Worm (Caenorhabditis elegans) whole organism, young adult: ENCODE measurements around the gene Y41C4A.32.

Experiments
- B0261.1 ChIP-seq: sonication (generic microtip); optimal IDR thresholded peaks from 2 replicates; lab custom pipeline; 2016; ENCODE audit warnings: mild to moderate bottlenecking, missing genetic modification characterization, moderate library complexity, missing compliant biosample characterization
- C06A6.2 ChIP-seq: fragments of 200-800 bp; sonication (Bioruptor generic); conservative IDR thresholded peaks from 2 replicates; pipeline ENCODE4 v1.3.6; 2022; ENCODE audit warnings: missing genetic modification characterization, missing compliant biosample characterization
- C17E4.6 ChIP-seq: fragments of 200-800 bp; sonication (Bioruptor generic); IDR thresholded peaks from 2 replicates; pipeline ENCODE4 v1.3.6; 2022; ENCODE audit warnings: missing genetic modification reagents, missing genetic modification characterization, missing compliant biosample characterization
- D2030.7 ChIP-seq: fragments of 200-800 bp; sonication (Bioruptor generic); IDR thresholded peaks from 2 replicates; pipeline ENCODE4 v1.3.6; 2022; ENCODE audit warnings: missing genetic modification reagents, missing genetic modification characterization, missing compliant biosample characterization
- Y67H2A.10 ChIP-seq: fragments of 200-800 bp; sonication (Bioruptor generic); conservative IDR thresholded peaks from 2 replicates; pipeline ENCODE4 v1.3.6; 2022; ENCODE audit warnings: missing genetic modification reagents, missing genetic modification characterization, missing compliant biosample characterization
- ZK185.1 ChIP-seq: sonication (generic microtip); optimal IDR thresholded peaks from 2 replicates; lab custom pipeline; 2016; ENCODE audit warnings: mild to moderate bottlenecking, missing genetic modification characterization, missing compliant biosample characterization; ENCODE audit not compliant: poor library complexity, severe bottlenecking
- ama-1 ChIP-seq, 3 experiments: fragments of 150-350 bp in 1 of 3; sonication (generic microtip) in 2 of 3; optimal IDR thresholded peaks; 2 replicates each; lab custom pipeline; 2014 to 2018; ENCODE audit warnings: missing biosample characterization in 2 of 3, missing genetic modification characterization in 2 of 3, missing genetic modification reagents in 2 of 3
- atf-7 ChIP-seq: sonication (generic microtip); optimal IDR thresholded peaks from 2 replicates; lab custom pipeline; 2017; ENCODE audit warnings: mild to moderate bottlenecking, missing genetic modification characterization, missing compliant biosample characterization
- attf-3 ChIP-seq: fragments of 200-800 bp; sonication (Bioruptor generic); conservative IDR thresholded peaks from 2 replicates; pipeline ENCODE4 v1.3.6; 2022; ENCODE audit warnings: missing genetic modification reagents, missing genetic modification characterization, missing compliant biosample characterization
- ccch-3 ChIP-seq: fragments of 200-800 bp; sonication (Bioruptor generic); optimal IDR thresholded peaks from 2 replicates; lab custom pipeline; 2018; ENCODE audit warnings: mild to moderate bottlenecking, missing genetic modification characterization, missing compliant biosample characterization
- cebp-1 ChIP-seq, 2 experiments: fragments of 200-800 bp in 1 of 2; sonication (Bioruptor generic) in 1 of 2; sonication (generic microtip) in 1 of 2; IDR thresholded peaks in 1 of 2; optimal IDR thresholded peaks in 1 of 2; 2 replicates each; pipeline versions ENCODE4 v1.3.6 to Lab custom; 2017 to 2022; ENCODE audit warnings: missing compliant biosample characterization in 2 of 2, missing genetic modification characterization in 2 of 2, mild to moderate bottlenecking in 1 of 2, missing genetic modification reagents in 1 of 2, moderate library complexity in 1 of 2
- cebp-2 ChIP-seq: fragments of 200-800 bp; sonication (Bioruptor generic); IDR thresholded peaks from 2 replicates; pipeline ENCODE4 v1.3.6; 2022; ENCODE audit warnings: missing genetic modification characterization, missing compliant biosample characterization
- ceh-100 ChIP-seq: fragments of 200-800 bp; sonication (Bioruptor generic); IDR thresholded peaks from 2 replicates; pipeline ENCODE4 v1.3.6; 2022; ENCODE audit warnings: missing genetic modification reagents, missing genetic modification characterization, missing compliant biosample characterization
- dpff-1 ChIP-seq: sonication (generic microtip); optimal IDR thresholded peaks from 2 replicates; lab custom pipeline; 2017; ENCODE audit warnings: mild to moderate bottlenecking, missing genetic modification characterization, missing compliant biosample characterization
- egl-18 ChIP-seq: fragments of 200-800 bp; sonication (Bioruptor generic); IDR thresholded peaks from 2 replicates; pipeline ENCODE4 v1.3.6; 2022; ENCODE audit warnings: missing genetic modification reagents, missing genetic modification characterization, missing compliant biosample characterization
- fkh-3 ChIP-seq: sonication (generic microtip); optimal IDR thresholded peaks from 2 replicates; lab custom pipeline; 2016; ENCODE audit warnings: mild to moderate bottlenecking, missing genetic modification characterization, missing compliant biosample characterization
- gei-17 ChIP-seq: fragments of 200-800 bp; sonication (Bioruptor generic); optimal IDR thresholded peaks from 2 replicates; lab custom pipeline; 2018; ENCODE audit warnings: mild to moderate bottlenecking, missing genetic modification characterization, missing compliant biosample characterization
- hlh-26 ChIP-seq: fragments of 200-800 bp; sonication (Bioruptor generic); conservative IDR thresholded peaks from 2 replicates; pipeline ENCODE4 v1.3.6; 2022; ENCODE audit warnings: missing genetic modification reagents, missing genetic modification characterization, missing compliant biosample characterization
- hmg-1.2 ChIP-seq: fragments of 200-800 bp; sonication (Bioruptor generic); IDR thresholded peaks from 2 replicates; pipeline ENCODE4 v1.3.6; 2022; ENCODE audit warnings: missing genetic modification reagents, missing genetic modification characterization, missing compliant biosample characterization
- let-607 ChIP-seq, 2 experiments: fragments of 200-800 bp in 1 of 2; sonication (Bioruptor generic) in 1 of 2; sonication (generic microtip) in 1 of 2; optimal IDR thresholded peaks; 2 replicates each; lab custom pipeline; 2016 to 2018; ENCODE audit warnings: mild to moderate bottlenecking in 2 of 2, missing compliant biosample characterization in 2 of 2, missing genetic modification characterization in 2 of 2, moderate library complexity in 2 of 2, missing genotype in 1 of 2
- lin-26 ChIP-seq: fragments of 200-800 bp; sonication (Bioruptor generic); IDR thresholded peaks from 2 replicates; pipeline ENCODE4 v1.3.6; 2022; ENCODE audit warnings: missing genetic modification reagents, missing genetic modification characterization, missing compliant biosample characterization
- lin-35 ChIP-seq, 3 experiments: fragments of 150-350 bp in 2 of 3; sonication (generic microtip) in 1 of 3; optimal IDR thresholded peaks; 2 replicates each; lab custom pipeline; 2014 to 2018; ENCODE audit warnings: missing biosample characterization in 3 of 3, missing genetic modification characterization in 3 of 3, missing genetic modification reagents in 3 of 3
- lin-40 ChIP-seq: sonication (generic microtip); optimal IDR thresholded peaks from 2 replicates; lab custom pipeline; 2016; ENCODE audit warnings: missing genetic modification characterization, mild to moderate bottlenecking, missing compliant biosample characterization, missing genotype, missing genetic modification reagents
- lin-54 ChIP-seq: fragments of 200-800 bp; sonication (Bioruptor generic); optimal IDR thresholded peaks from 2 replicates; lab custom pipeline; 2018; ENCODE audit warnings: mild to moderate bottlenecking, missing genetic modification characterization, missing compliant biosample characterization
- lir-1 ChIP-seq: fragments of 200-800 bp; sonication (Bioruptor generic); conservative IDR thresholded peaks from 2 replicates; pipeline ENCODE4 v1.3.6; 2022; ENCODE audit warnings: missing genetic modification reagents, missing genetic modification characterization, missing compliant biosample characterization
- madf-3 ChIP-seq: fragments of 200-800 bp; sonication (Bioruptor generic); IDR thresholded peaks from 2 replicates; pipeline ENCODE4 v1.3.6; 2022; ENCODE audit warnings: missing genetic modification reagents, missing genetic modification characterization, missing compliant biosample characterization
- mcd-1 ChIP-seq: fragments of 200-800 bp; sonication (Bioruptor generic); IDR thresholded peaks from 2 replicates; pipeline ENCODE4 v1.3.6; 2022; ENCODE audit warnings: missing genetic modification reagents, missing genetic modification characterization, missing compliant biosample characterization
- mel-28 ChIP-seq: sonication (generic microtip); optimal IDR thresholded peaks from 2 replicates; lab custom pipeline; 2016; ENCODE audit warnings: borderline replicate concordance, mild to moderate bottlenecking, missing genetic modification characterization, missing compliant biosample characterization
- mes-4 ChIP-seq: sonication (generic microtip); optimal IDR thresholded peaks from 2 replicates; lab custom pipeline; 2016; ENCODE audit warnings: missing genotype, missing genetic modification characterization, missing compliant biosample characterization
- nhr-179 ChIP-seq: sonication (generic microtip); optimal IDR thresholded peaks from 2 replicates; lab custom pipeline; 2016; ENCODE audit warnings: mild to moderate bottlenecking, missing genetic modification characterization, missing compliant biosample characterization
- nhr-27 ChIP-seq: fragments of 200-800 bp; sonication (Bioruptor generic); optimal IDR thresholded peaks from 2 replicates; lab custom pipeline; 2018; ENCODE audit warnings: mild to moderate bottlenecking, missing genetic modification characterization, moderate library complexity, missing compliant biosample characterization
- rec-8 ChIP-seq, 2 experiments: sonication (generic microtip); optimal IDR thresholded peaks; 2 replicates each; lab custom pipeline; 2016; ENCODE audit warnings: mild to moderate bottlenecking in 2 of 2, missing genetic modification characterization in 2 of 2, missing genetic modification reagents in 2 of 2, missing genotype in 2 of 2, missing biosample characterization in 1 of 2, missing compliant biosample characterization in 1 of 2, moderate library complexity in 1 of 2
- repo-1 ChIP-seq: sonication (generic microtip); optimal IDR thresholded peaks from 2 replicates; lab custom pipeline; 2017; ENCODE audit warnings: mild to moderate bottlenecking, missing genetic modification characterization, missing compliant biosample characterization
- snpc-4 ChIP-seq, 5 experiments: fragments of 150-350 bp in 1 of 5; sonication (generic microtip) in 4 of 5; optimal IDR thresholded peaks; 2 replicates each; lab custom pipeline; 2014 to 2018; ENCODE audit warnings: missing genetic modification characterization in 5 of 5, missing biosample characterization in 3 of 5, antibody characterized with exemption in 2 of 5, mild to moderate bottlenecking in 2 of 5, missing compliant biosample characterization in 2 of 5, missing genotype in 2 of 5, moderate library complexity in 2 of 5, missing genetic modification reagents in 1 of 5
- somi-1 ChIP-seq: fragments of 200-800 bp; sonication (Bioruptor generic); optimal IDR thresholded peaks from 2 replicates; lab custom pipeline; 2018; ENCODE audit warnings: mild to moderate bottlenecking, missing genetic modification characterization, missing compliant biosample characterization
- sptf-2 ChIP-seq: fragments of 200-800 bp; sonication (Bioruptor generic); optimal IDR thresholded peaks from 2 replicates; lab custom pipeline; 2018; ENCODE audit warnings: mild to moderate bottlenecking, missing genetic modification characterization, missing compliant biosample characterization
- unc-130 ChIP-seq: sonication (generic microtip); optimal IDR thresholded peaks from 2 replicates; lab custom pipeline; 2016; ENCODE audit warnings: missing genetic modification reagents, missing genetic modification characterization, missing compliant biosample characterization
- zfh-2 ChIP-seq: fragments of 200-800 bp; sonication (Bioruptor generic); conservative IDR thresholded peaks from 2 replicates; pipeline ENCODE4 v1.3.6; 2022; ENCODE audit warnings: missing genetic modification reagents, missing genetic modification characterization, missing compliant biosample characterization
- ztf-22 ChIP-seq: fragments of 200-800 bp; sonication (Bioruptor generic); optimal IDR thresholded peaks from 2 replicates; lab custom pipeline; 2018; ENCODE audit warnings: mild to moderate bottlenecking, missing genetic modification characterization, moderate library complexity, missing compliant biosample characterization
- ztf-26 ChIP-seq: sonication (generic microtip); optimal IDR thresholded peaks from 2 replicates; lab custom pipeline; 2017; ENCODE audit warnings: missing genetic modification characterization, missing compliant biosample characterization
- ztf-6 ChIP-seq: fragments of 200-800 bp; sonication (Bioruptor generic); IDR thresholded peaks from 2 replicates; pipeline ENCODE4 v1.3.6; 2022; ENCODE audit warnings: missing genetic modification reagents, missing genetic modification characterization, missing compliant biosample characterization

The Y41C4A.32 gene

DNA sequence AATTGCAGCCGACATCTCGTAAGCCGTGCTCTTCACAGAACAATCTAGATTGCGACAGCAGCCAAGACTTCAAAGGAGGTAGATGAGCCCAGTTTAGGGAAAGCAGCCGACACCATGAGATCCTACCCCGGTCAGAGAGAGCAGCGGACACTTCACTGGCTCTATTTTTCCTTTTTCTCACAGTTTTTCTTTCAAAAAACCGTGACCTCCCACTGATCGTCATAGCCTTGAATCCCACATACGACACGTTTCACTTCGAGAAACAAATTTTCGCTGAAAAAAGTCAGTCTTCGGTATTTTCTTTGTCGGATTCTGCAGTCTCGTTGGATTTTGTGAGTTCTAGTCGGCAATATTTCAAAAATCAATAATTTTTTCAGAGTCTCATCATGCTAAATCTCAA lies 10.6 kb downstream of the Y41C4A.32 start, which contains the start of gene Y41C4A.21:
Gene Y41C4A.21, plus strand, starts transcription at position 301 of the 400 bp plus-strand sequence.
- TF ChIP-seq lin-54 (GFP tag; lab: Kevin White, UChicago) (no peak), zfh-2 (GFP tag; lab: Robert Waterston, UW) (0 out of 2 replicates have a peak, but pooled peaks have one; percentile 19)

DNA sequence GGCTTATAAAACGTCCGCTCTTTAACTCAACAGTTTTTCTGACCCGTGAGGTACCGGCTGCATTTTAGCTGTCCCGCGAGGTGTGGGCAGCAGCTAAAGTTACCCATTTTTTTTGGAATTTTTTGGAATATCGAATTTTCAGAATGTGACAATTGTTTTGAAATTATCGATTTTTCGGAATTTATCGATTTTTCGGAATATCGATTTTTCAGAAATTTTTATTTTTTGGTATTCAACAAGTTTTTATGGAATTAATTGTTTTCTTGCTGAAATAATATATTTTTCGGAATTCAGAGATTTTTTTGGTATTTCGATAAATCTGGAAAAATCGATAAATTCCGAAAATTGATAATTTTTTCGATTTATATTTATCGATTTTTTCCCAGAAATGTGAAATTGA lies 11.4 kb downstream of the Y41C4A.32 start:
- TF ChIP-seq mel-28 (tag; lab: Kevin White, UChicago): no peak
- no peak for TF ChIP-seq hlh-26 (GFP tag; lab: Robert Waterston, UW)
- no peak for TF ChIP-seq let-607 (tag; optimal IDR thresholded peaks at IDR 0.05; lab: Kevin White, UChicago)

DNA sequence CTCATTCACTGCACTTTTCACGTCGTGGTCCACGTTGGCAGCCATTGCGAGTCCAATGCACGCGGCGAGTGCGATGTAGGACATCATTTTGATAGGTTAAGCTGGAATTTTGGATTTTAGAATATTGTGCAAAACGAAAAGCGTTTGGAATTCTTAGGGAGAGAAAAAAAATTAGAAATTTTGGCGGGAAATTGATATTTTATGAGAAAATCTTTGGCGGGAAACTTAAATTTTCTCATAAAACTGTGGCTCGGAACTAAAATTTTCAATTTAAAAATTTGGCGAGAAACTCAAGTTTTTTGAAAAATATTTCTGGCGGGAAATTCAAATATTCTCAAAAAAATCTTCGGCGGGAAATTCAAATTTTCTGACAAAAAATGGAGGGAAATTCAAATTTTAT lies 16.0 kb downstream of the Y41C4A.32 start, which contains the start of gene sup-1:
Gene sup-1, minus strand, starts transcription at position 101 of the 400 bp plus-strand sequence.
- no peak for TF ChIP-seq ama-1 (optimal IDR thresholded peaks at IDR 0.05; lab: Kevin White, UChicago)
- no peak for TF ChIP-seq ama-1 (GFP tag; optimal IDR thresholded peaks at IDR 0.05; lab: Kevin White, UChicago)
- no peak for TF ChIP-seq nhr-179
- TF ChIP-seq mcd-1 (GFP tag; lab: Robert Waterston, UW): no peak
- TF ChIP-seq lir-1 (GFP tag; lab: Robert Waterston, UW): no peak
- TF ChIP-seq mes-4 (tag; lab: Kevin White, UChicago): no peak
- TF ChIP-seq ztf-6 (GFP tag; lab: Robert Waterston, UW): no peak
- no peak for TF ChIP-seq sptf-2 (GFP tag; lab: Kevin White, UChicago)
- no peak for TF ChIP-seq C17E4.6 (GFP tag; lab: Robert Waterston, UW)
- TF ChIP-seq attf-3 (GFP tag; lab: Robert Waterston, UW): no peak
- TF ChIP-seq B0261.1 (tag; lab: Kevin White, UChicago): no peak
- no peak for TF ChIP-seq ceh-100 (GFP tag; lab: Robert Waterston, UW)
- no peak for TF ChIP-seq madf-3 (GFP tag; lab: Robert Waterston, UW)
- no peak for TF ChIP-seq repo-1
- TF ChIP-seq Y67H2A.10 (GFP tag; lab: Robert Waterston, UW): no peak
- TF ChIP-seq rec-8 (tag; optimal IDR thresholded peaks at IDR 0.05; lab: Kevin White, UChicago): no peak
- no peak for TF ChIP-seq ccch-3 (GFP tag; lab: Kevin White, UChicago)
- no peak for TF ChIP-seq nhr-27 (tag; lab: Kevin White, UChicago)
- TF ChIP-seq ztf-26: no peak
- TF ChIP-seq unc-130 (GFP tag; lab: Kevin White, UChicago): no peak
- TF ChIP-seq, all 124 proteins: peak for 0

DNA sequence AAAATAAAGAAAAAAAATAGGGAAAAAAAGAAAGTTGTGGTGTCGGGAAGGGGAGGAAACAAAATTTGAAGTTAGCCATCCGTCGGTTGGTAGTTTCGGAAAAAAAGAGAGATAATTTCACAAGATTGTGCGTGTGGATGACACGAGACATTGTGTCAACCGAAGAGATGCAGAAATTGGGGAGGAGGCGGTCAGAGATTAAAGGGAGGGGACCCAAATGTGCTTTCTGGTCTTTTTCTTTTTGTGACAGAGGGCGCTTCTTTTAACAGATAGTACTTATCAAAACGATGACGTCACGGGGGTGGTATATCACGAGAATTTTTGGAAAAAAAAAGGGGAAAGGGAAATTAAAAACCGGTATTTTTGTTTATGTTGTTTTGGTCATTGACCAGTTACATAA lies 17.0 kb downstream of the Y41C4A.32 start:
- TF ChIP-seq cebp-1 (GFP tag; IDR thresholded peaks at IDR 0.05; lab: Robert Waterston, UW) (no peak), cebp-1 (tag; optimal IDR thresholded peaks at IDR 0.05; lab: Kevin White, UChicago) (peak; percentile 66), C06A6.2 (GFP tag; lab: Robert Waterston, UW) (0 out of 2 replicates have a peak, but pooled peaks have one; percentile 22), lin-26 (GFP tag; lab: Robert Waterston, UW) (peak; percentile 63; the same call in 1 of the 2 replicates), ZK185.1 (tag; lab: Kevin White, UChicago) (no peak), ztf-26 (peak; percentile 65), hmg-1.2 (GFP tag; lab: Robert Waterston, UW) (peak; percentile 42; the same call in 1 of the 2 replicates), fkh-3 (tag; lab: Kevin White, UChicago) (no peak), egl-18 (no peak), nhr-179 (no peak), somi-1 (GFP tag; lab: Kevin White, UChicago) (peak; percentile 80), snpc-4 (GFP tag; optimal IDR thresholded peaks at IDR 0.05; lab: Kevin White, UChicago) (no peak), snpc-4 (tag; optimal IDR thresholded peaks at IDR 0.05; lab: Kevin White, UChicago) (peak in 1 of 4 experiments; percentile 0), lin-40 (tag; lab: Kevin White, UChicago) (peak; percentile 61), atf-7 (tag; lab: Kevin White, UChicago) (peak; percentile 32), cebp-2 (GFP tag; lab: Robert Waterston, UW) (no peak), ztf-22 (GFP tag; lab: Kevin White, UChicago) (no peak), mcd-1 (GFP tag; lab: Robert Waterston, UW) (peak; percentile 9; the same call in 1 of the 2 replicates), dpff-1 (tag; lab: Kevin White, UChicago) (no peak), gei-17 (no peak), lin-35 (GFP tag; optimal IDR thresholded peaks at IDR 0.05; lab: Kevin White, UChicago) (peak in 1 of 3 experiments; percentile 53), D2030.7 (GFP tag; lab: Robert Waterston, UW) (no peak), lin-54 (GFP tag; lab: Kevin White, UChicago) (no peak)
